Worm (Caenorhabditis elegans): ENCODE data around the gene brd-1.

DNA sequence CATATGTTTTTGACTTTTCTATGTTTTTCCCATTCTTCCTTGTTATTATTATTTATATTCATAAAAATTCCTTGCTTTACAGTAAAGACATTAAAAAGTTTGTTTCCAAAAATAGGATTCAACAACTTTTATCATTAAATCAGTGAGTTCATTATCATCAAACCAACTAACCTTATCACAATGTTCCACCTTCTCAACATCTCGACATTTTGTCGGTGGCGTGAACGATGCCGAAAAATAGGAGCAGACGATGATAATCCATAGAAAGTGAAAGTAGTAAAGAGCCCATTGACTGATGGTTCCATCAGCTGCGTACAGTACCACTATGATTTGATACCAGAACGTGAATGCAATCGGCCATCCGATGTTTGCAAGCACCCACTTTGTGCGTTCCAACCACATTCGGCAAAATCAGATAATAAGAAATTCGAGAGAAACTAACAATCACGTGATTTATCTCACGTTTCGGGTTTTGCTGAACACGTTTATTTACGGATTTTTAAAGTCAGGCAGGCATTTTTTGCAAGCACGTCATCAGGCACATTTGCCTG, 40.6 kb downstream of the brd-1 start, which contains the start of gene dhhc-5:
- TF ChIP-seq hnd-1 (tag; optimal IDR thresholded peaks at IDR 0.05) (no peak), hmbx-1 (tag; optimal IDR thresholded peaks at IDR 0.05) (no peak), ama-1 (optimal IDR thresholded peaks at IDR 0.05) (no peak)
